Fruit fly (Drosophila melanogaster) whole organism, embryonic: ENCODE results near the gene Rab9D.

Source experiments
- Aef1 ChIP-seq: fragments of 200-800 bp; sonication (Bioruptor generic); IDR thresholded peaks from 3 replicates; pipeline ENCODE4 v1.3.6; 2022; ENCODE audit warnings: missing biosample characterization, missing genetic modification characterization
- Atf-2 ChIP-seq: fragments of 200-800 bp; sonication (Bioruptor generic); optimal IDR thresholded peaks from 2 replicates; lab custom pipeline; 2016; ENCODE audit warnings: missing biosample characterization, missing genetic modification characterization
- CG1024 ChIP-seq: fragments of 200-800 bp; sonication (Bioruptor generic); IDR thresholded peaks from 2 replicates; pipeline ENCODE4 v1.3.6; 2022; ENCODE audit warnings: missing biosample characterization, missing genetic modification characterization
- CG10366 ChIP-seq: fragments of 200-800 bp; sonication (Bioruptor generic); IDR thresholded peaks from 2 replicates; pipeline ENCODE4 v1.3.6; 2022; ENCODE audit warnings: missing biosample characterization, missing genetic modification characterization
- CG11093 ChIP-seq: fragments of 200-800 bp; sonication (Bioruptor generic); IDR thresholded peaks from 3 replicates; pipeline ENCODE4 v1.3.6; 2022; ENCODE audit warnings: missing biosample characterization, missing genetic modification characterization
- CG11560 ChIP-seq: fragments of 200-800 bp; sonication (Bioruptor generic); IDR thresholded peaks from 3 replicates; pipeline ENCODE4 v1.3.6; 2022; ENCODE audit warnings: missing biosample characterization, missing genetic modification characterization
- CG12071 ChIP-seq: fragments of 200-800 bp; sonication (Bioruptor generic); optimal IDR thresholded peaks from 3 replicates; lab custom pipeline; 2018; ENCODE audit warnings: missing biosample characterization, mild to moderate bottlenecking, missing genetic modification characterization
- CG12391 ChIP-seq: fragments of 200-800 bp; sonication (Bioruptor generic); optimal IDR thresholded peaks from 3 replicates; lab custom pipeline; 2018; ENCODE audit warnings: missing biosample characterization, mild to moderate bottlenecking, missing genetic modification characterization, moderate library complexity
- CG14965 ChIP-seq: fragments of 200-800 bp; sonication (Bioruptor generic); optimal IDR thresholded peaks from 2 replicates; lab custom pipeline; 2016; ENCODE audit warnings: missing biosample characterization, missing genetic modification characterization, borderline replicate concordance
- CG1529 ChIP-seq: fragments of 200-800 bp; sonication (Bioruptor generic); optimal IDR thresholded peaks from 3 replicates; lab custom pipeline; 2018; ENCODE audit warnings: missing biosample characterization, missing genetic modification characterization
- CG1603 ChIP-seq: fragments of 200-800 bp; sonication (Bioruptor generic); optimal IDR thresholded peaks from 2 replicates; lab custom pipeline; 2019; ENCODE audit warnings: missing biosample characterization, mild to moderate bottlenecking, missing genetic modification characterization, moderate library complexity
- CG16813 ChIP-seq: fragments of 200-800 bp; sonication (Bioruptor generic); IDR thresholded peaks from 3 replicates; pipeline ENCODE4 v1.3.6; 2022; ENCODE audit warnings: missing biosample characterization, missing genetic modification characterization; ENCODE audit not compliant: partially characterized antibody
- CG1792 ChIP-seq: fragments of 200-800 bp; sonication (Bioruptor generic); optimal IDR thresholded peaks from 2 replicates; lab custom pipeline; 2016; ENCODE audit warnings: missing biosample characterization, missing genetic modification characterization
- CG18599 ChIP-seq: fragments of 200-800 bp; sonication (Bioruptor generic); optimal IDR thresholded peaks from 3 replicates; lab custom pipeline; 2017; ENCODE audit warnings: missing biosample characterization, missing genetic modification characterization, mild to moderate bottlenecking, moderate library complexity, missing genetic modification reagents
- CG3838 ChIP-seq: fragments of 200-800 bp; sonication (Bioruptor generic); optimal IDR thresholded peaks from 3 replicates; lab custom pipeline; 2016; ENCODE audit warnings: missing biosample characterization, missing genetic modification characterization
- CG42726 ChIP-seq: fragments of 200-800 bp; sonication (Bioruptor generic); IDR thresholded peaks from 2 replicates; pipeline ENCODE4 v1.3.6; 2022; ENCODE audit warnings: missing biosample characterization, missing genetic modification characterization; ENCODE audit not compliant: partially characterized antibody
- CG4854 ChIP-seq: fragments of 200-800 bp; sonication (Bioruptor generic); optimal IDR thresholded peaks from 2 replicates; lab custom pipeline; 2016; ENCODE audit warnings: missing biosample characterization, missing genetic modification characterization, inconsistent platforms
- CG6272 ChIP-seq: fragments of 200-800 bp; sonication (Bioruptor generic); IDR thresholded peaks from 2 replicates; pipeline ENCODE4 v1.3.6; 2022; ENCODE audit warnings: missing biosample characterization, missing genetic modification characterization
- CG7928 ChIP-seq: fragments of 200-800 bp; sonication (Bioruptor generic); optimal IDR thresholded peaks from 2 replicates; lab custom pipeline; 2017; ENCODE audit warnings: missing biosample characterization, mild to moderate bottlenecking, missing genetic modification characterization
- CG8388 ChIP-seq: fragments of 200-800 bp; sonication (Bioruptor generic); optimal IDR thresholded peaks from 2 replicates; lab custom pipeline; 2019; ENCODE audit warnings: missing biosample characterization, mild to moderate bottlenecking, missing genetic modification characterization, moderate library complexity
- CrebB ChIP-seq: fragments of 200-800 bp; sonication (Bioruptor generic); optimal IDR thresholded peaks from 3 replicates; lab custom pipeline; 2018; ENCODE audit warnings: missing biosample characterization, mild to moderate bottlenecking, missing genetic modification characterization
- Deaf1 ChIP-seq: fragments of 200-800 bp; optimal IDR thresholded peaks from 3 replicates; lab custom pipeline; 2019; ENCODE audit warnings: missing biosample characterization, mild to moderate bottlenecking, missing genetic modification characterization, moderate library complexity
- H15 ChIP-seq: fragments of 200-800 bp; sonication (Bioruptor generic); IDR thresholded peaks from 3 replicates; pipeline ENCODE4 v1.3.6; 2022; ENCODE audit warnings: missing biosample characterization, missing genetic modification characterization
- Max ChIP-seq: fragments of 200-800 bp; sonication (Bioruptor generic); optimal IDR thresholded peaks from 2 replicates; lab custom pipeline; 2016; ENCODE audit warnings: missing biosample characterization, mild to moderate bottlenecking, missing genetic modification characterization
- NK7.1 ChIP-seq: fragments of 200-800 bp; sonication (Bioruptor generic); optimal IDR thresholded peaks from 3 replicates; lab custom pipeline; 2016; ENCODE audit warnings: missing biosample characterization, missing genetic modification characterization
- Nf-YB ChIP-seq: fragments of 200-800 bp; sonication (Bioruptor generic); optimal IDR thresholded peaks from 3 replicates; lab custom pipeline; 2019; ENCODE audit warnings: missing biosample characterization, mild to moderate bottlenecking, missing genetic modification characterization, moderate library complexity
- Opbp ChIP-seq: fragments of 200-800 bp; sonication (Bioruptor generic); IDR thresholded peaks from 3 replicates; pipeline ENCODE4 v1.3.6; 2022; ENCODE audit warnings: missing biosample characterization, missing genetic modification characterization; ENCODE audit not compliant: partially characterized antibody
- Ravus ChIP-seq: fragments of 200-800 bp; sonication (Bioruptor generic); IDR thresholded peaks from 2 replicates; pipeline ENCODE4 v1.3.6; 2022; ENCODE audit warnings: missing biosample characterization, missing genetic modification characterization
- Sox102F ChIP-seq: fragments of 200-800 bp; sonication (Bioruptor generic); optimal IDR thresholded peaks from 2 replicates; lab custom pipeline; 2018; ENCODE audit warnings: missing biosample characterization, mild to moderate bottlenecking, missing genetic modification characterization, moderate library complexity
- Usf ChIP-seq: fragments of 200-800 bp; sonication (Bioruptor generic); optimal IDR thresholded peaks from 2 replicates; lab custom pipeline; 2017; ENCODE audit warnings: missing genotype, missing biosample characterization, missing genetic modification characterization
- amos ChIP-seq: fragments of 200-800 bp; sonication (Bioruptor generic); IDR thresholded peaks from 2 replicates; pipeline ENCODE4 v1.3.6; 2022; ENCODE audit warnings: missing biosample characterization, missing genetic modification characterization; ENCODE audit not compliant: partially characterized antibody
- ato ChIP-seq: fragments of 200-800 bp; sonication (Bioruptor generic); IDR thresholded peaks from 2 replicates; pipeline ENCODE4 v1.3.6; 2022; ENCODE audit warnings: missing biosample characterization, missing genetic modification characterization; ENCODE audit not compliant: partially characterized antibody
- bsh ChIP-seq, 2 experiments: fragments of 200-800 bp; sonication (Bioruptor generic); optimal IDR thresholded peaks; 2 replicates each; lab custom pipeline; 2017 to 2018; ENCODE audit warnings: mild to moderate bottlenecking in 2 of 2, missing biosample characterization in 2 of 2, missing genetic modification characterization in 2 of 2, moderate library complexity in 1 of 2
- btn ChIP-seq: fragments of 200-800 bp; sonication (Bioruptor generic); optimal IDR thresholded peaks from 2 replicates; lab custom pipeline; 2016; ENCODE audit warnings: missing biosample characterization, missing genetic modification characterization
- chif ChIP-seq, 2 experiments: fragments of 200-800 bp; sonication (Bioruptor generic); optimal IDR thresholded peaks; 3 replicates each; lab custom pipeline; 2016; ENCODE audit warnings: missing biosample characterization in 2 of 2, missing genetic modification characterization in 2 of 2
- fd96Cb ChIP-seq: fragments of 200-800 bp; sonication (Bioruptor generic); optimal IDR thresholded peaks from 2 replicates; lab custom pipeline; 2018; ENCODE audit warnings: missing biosample characterization, mild to moderate bottlenecking, missing genetic modification characterization, moderate library complexity
- ftz-f1 ChIP-seq: fragments of 200-800 bp; sonication (Bioruptor generic); optimal IDR thresholded peaks from 2 replicates; lab custom pipeline; 2016; ENCODE audit warnings: missing biosample characterization, missing genetic modification characterization
- hkb ChIP-seq, 2 experiments: fragments of 200-800 bp in 1 of 2; fragments of >200 bp in 1 of 2; sonication (Bioruptor generic) in 1 of 2; IDR thresholded peaks in 1 of 2; optimal IDR thresholded peaks in 1 of 2; 2 replicates each; pipeline versions ENCODE4 v1.3.6 to Lab custom; 2017 to 2022; ENCODE audit warnings: missing biosample characterization in 1 of 2, missing genetic modification characterization in 1 of 2
- jigr1 ChIP-seq: fragments of 200-800 bp; sonication (Bioruptor generic); IDR thresholded peaks from 3 replicates; pipeline ENCODE4 v1.3.6; 2022; ENCODE audit warnings: missing biosample characterization, missing genetic modification characterization
- kay ChIP-seq: fragments of 200-800 bp; sonication (Bioruptor generic); optimal IDR thresholded peaks from 2 replicates; lab custom pipeline; 2016; ENCODE audit warnings: missing biosample characterization, missing genetic modification characterization
- ken ChIP-seq: fragments of 200-800 bp; sonication (Bioruptor generic); IDR thresholded peaks from 3 replicates; pipeline ENCODE4 v1.3.6; 2022; ENCODE audit warnings: missing biosample characterization, missing genetic modification characterization
- kni ChIP-seq: fragments of 200-800 bp; sonication (Bioruptor generic); optimal IDR thresholded peaks from 3 replicates; lab custom pipeline; 2017; ENCODE audit warnings: mild to moderate bottlenecking, missing biosample characterization, missing genetic modification reagents, missing genetic modification characterization
- lola ChIP-seq, 3 experiments: fragments of >200 bp in 2 of 3; fragments of 200-800 bp in 1 of 3; sonication (Bioruptor generic) in 1 of 3; optimal IDR thresholded peaks; 2 replicates each; lab custom pipeline; 2017 to 2019; ENCODE audit warnings: missing biosample characterization in 3 of 3, missing genetic modification characterization in 3 of 3, mild to moderate bottlenecking in 1 of 3, moderate library complexity in 1 of 3
- org-1 ChIP-seq: fragments of 200-800 bp; sonication (Bioruptor generic); optimal IDR thresholded peaks from 2 replicates; lab custom pipeline; 2017; ENCODE audit warnings: missing biosample characterization, missing genetic modification characterization
- pho ChIP-seq: fragments of 200-800 bp; sonication (Bioruptor generic); optimal IDR thresholded peaks from 2 replicates; lab custom pipeline; 2016; ENCODE audit warnings: missing biosample characterization, missing genetic modification characterization
- sens ChIP-seq: fragments of 200-800 bp; sonication (Bioruptor generic); peaks from one replicate; lab custom pipeline; 2016; ENCODE audit warnings: missing biosample characterization, missing genetic modification characterization
- tap ChIP-seq: fragments of 200-800 bp; optimal IDR thresholded peaks from 3 replicates; lab custom pipeline; 2019; ENCODE audit warnings: missing biosample characterization, mild to moderate bottlenecking, missing genetic modification characterization, moderate library complexity
- toy ChIP-seq: fragments of 200-800 bp; sonication (Bioruptor generic); IDR thresholded peaks from 2 replicates; pipeline ENCODE4 v1.3.6; 2022; ENCODE audit warnings: missing biosample characterization, missing genetic modification characterization
- wor ChIP-seq: fragments of 200-800 bp; sonication (Bioruptor generic); IDR thresholded peaks from 2 replicates; pipeline ENCODE4 v1.3.6; 2022; ENCODE audit warnings: missing biosample characterization, missing genetic modification characterization
- zen ChIP-seq: fragments of 200-800 bp; sonication (Bioruptor generic); optimal IDR thresholded peaks from 3 replicates; lab custom pipeline; 2018; ENCODE audit warnings: missing biosample characterization, mild to moderate bottlenecking, missing genetic modification characterization, moderate library complexity

The Rab9D gene

DNA sequence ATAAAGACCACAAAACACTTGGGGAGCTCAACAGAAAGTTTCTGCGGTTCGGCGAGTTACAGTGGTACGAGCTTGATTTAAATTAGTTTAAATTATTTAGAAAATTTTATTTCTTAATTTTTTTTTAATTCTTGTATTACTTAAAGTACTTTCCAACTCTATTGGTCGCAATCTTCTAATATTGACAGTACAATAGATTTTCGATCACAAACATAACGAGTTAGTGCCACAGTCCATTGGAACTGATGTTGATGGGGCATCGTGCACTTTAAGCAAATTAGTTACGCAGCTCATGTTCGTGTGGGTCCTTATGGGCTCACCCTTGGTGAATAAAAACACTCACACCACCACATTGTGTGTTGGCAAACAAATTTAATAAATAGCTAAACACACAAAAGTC is 15.3 kb upstream of the Rab9D start (continued):
- TF ChIP-seq CG1792: no peak
- TF ChIP-seq tap (tag; lab: Kevin White, UChicago): peak; percentile 53
- no peak for TF ChIP-seq CG4854 (GFP tag; lab: Kevin White, UChicago)
- TF ChIP-seq btn: no peak
- peak; percentile 4; the same call in 1 of the 2 replicates for TF ChIP-seq Ravus (GFP tag; lab: Robert Waterston, UW)
- TF ChIP-seq CG16813 (GFP tag; lab: Robert Waterston, UW): no peak
- peak; percentile 61 for TF ChIP-seq CG10366 (GFP tag; lab: Robert Waterston, UW)
- no peak for TF ChIP-seq chif (GFP tag; optimal IDR thresholded peaks at IDR 0.05; lab: Kevin White, UChicago)
- no peak for TF ChIP-seq ftz-f1 (GFP tag; lab: Kevin White, UChicago)
- peak; percentile 14 for TF ChIP-seq Deaf1 (tag; lab: Kevin White, UChicago)
- TF ChIP-seq toy (GFP tag; lab: Robert Waterston, UW): no peak
- TF ChIP-seq CG7928 (GFP tag; lab: Kevin White, UChicago): no peak
- peak; percentile 77 for TF ChIP-seq CG18599 (GFP tag; lab: Kevin White, UChicago)
- TF ChIP-seq CG1603: peak; percentile 12
- no peak for TF ChIP-seq CG14965 (GFP tag; lab: Kevin White, UChicago)
- no peak for TF ChIP-seq zen
- peak; percentile 26 for TF ChIP-seq CG1529
- TF ChIP-seq kay (GFP tag; lab: Kevin White, UChicago): peak; percentile 4
- no peak for TF ChIP-seq kni (GFP tag; lab: Kevin White, UChicago)
- no peak for TF ChIP-seq CG6272 (GFP tag; lab: Robert Waterston, UW)
- no peak for TF ChIP-seq ken (GFP tag; lab: Robert Waterston, UW)
- peak; percentile 36; the same call in 1 of the 3 replicates for TF ChIP-seq Aef1 (GFP tag; lab: Robert Waterston, UW)
- no peak for TF ChIP-seq CG12071 (GFP tag; lab: Kevin White, UChicago)
- 0 out of 3 replicates have a peak, but pooled peaks have one; percentile 19 for TF ChIP-seq CG11093 (GFP tag; lab: Robert Waterston, UW)
- TF ChIP-seq pho (GFP tag; lab: Kevin White, UChicago): no peak
- no peak for TF ChIP-seq lola (GFP tag; optimal IDR thresholded peaks at IDR 0.05; lab: Kevin White, UChicago)
- TF ChIP-seq CG8388: peak; percentile 40
- TF ChIP-seq Atf-2 (GFP tag; lab: Kevin White, UChicago): no peak
- TF ChIP-seq hkb (optimal IDR thresholded peaks at IDR 0.05; lab: Kevin White, UChicago): no peak
- peak; percentile 82 for TF ChIP-seq hkb (GFP tag; IDR thresholded peaks at IDR 0.05; lab: Robert Waterston, UW)
- TF ChIP-seq fd96Cb (tag; lab: Kevin White, UChicago): peak; percentile 53
- no peak for TF ChIP-seq jigr1 (GFP tag; lab: Robert Waterston, UW)
- TF ChIP-seq Opbp (GFP tag; lab: Robert Waterston, UW): no peak
- no peak for TF ChIP-seq amos (GFP tag; lab: Robert Waterston, UW)
- peak in 1 of 2 experiments; percentile 66 for TF ChIP-seq bsh (GFP tag; optimal IDR thresholded peaks at IDR 0.05; lab: Kevin White, UChicago)
- TF ChIP-seq H15 (GFP tag; lab: Robert Waterston, UW): peak; percentile 45; the same call in 1 of the 3 replicates
- no peak for TF ChIP-seq Nf-YB (GFP tag; lab: Kevin White, UChicago)
- TF ChIP-seq Sox102F: peak; percentile 70
- peak; percentile 60 for TF ChIP-seq CG12391 (tag; lab: Kevin White, UChicago)
- TF ChIP-seq CG11560 (tag; lab: Robert Waterston, UW): no peak
- peak; percentile 72 for TF ChIP-seq sens
- no peak for TF ChIP-seq CG42726 (GFP tag; lab: Robert Waterston, UW)
- no peak; the same call in 1 of the 2 replicates for TF ChIP-seq CG1024 (GFP tag; lab: Robert Waterston, UW)
- no peak for TF ChIP-seq CrebB (tag; lab: Kevin White, UChicago)
- peak; percentile 11 for TF ChIP-seq Max (GFP tag; lab: Kevin White, UChicago)
- TF ChIP-seq wor (GFP tag; lab: Robert Waterston, UW): 0 out of 2 replicates have a peak, but pooled peaks have one; percentile 34
- TF ChIP-seq CG3838 (GFP tag; lab: Kevin White, UChicago): no peak
- TF ChIP-seq Usf (GFP tag; lab: Kevin White, UChicago): no peak
- peak; percentile 41 for TF ChIP-seq org-1 (GFP tag; lab: Kevin White, UChicago)
- TF ChIP-seq NK7.1 (GFP tag; lab: Kevin White, UChicago): no peak
- TF ChIP-seq ato: no peak
